Fruit fly (Drosophila melanogaster): ENCODE data around the gene hdm.

Gene hdm

dm6 chrX:7908239-7909068, 11.5 kb downstream of the hdm start, which contains the start of the genes dpr14 and spidey (continued):
- TF ChIP-seq so (GFP tag; IDR thresholded peaks at IDR 0.05) (peak; percentile 89), CG4404 (GFP tag; IDR thresholded peaks at IDR 0.05) (peak; percentile 69), pzg (GFP tag; optimal IDR thresholded peaks at IDR 0.05) (peak; percentile 29), chif (GFP tag; optimal IDR thresholded peaks at IDR 0.05) (peak; percentile 80 to 87), stwl (tag; optimal IDR thresholded peaks at IDR 0.05) (no peak), vfl (GFP tag; optimal IDR thresholded peaks at IDR 0.05) (peak; percentile 80), CG42726 (GFP tag; IDR thresholded peaks at IDR 0.05; ENCODE audit: partially characterized antibody) (no peak), CG15073 (GFP tag; optimal IDR thresholded peaks at IDR 0.05) (peak; percentile 59), Atf3 (GFP tag; optimal IDR thresholded peaks at IDR 0.05) (peak; percentile 89), shn (GFP tag; optimal IDR thresholded peaks at IDR 0.05) (peak; percentile 85), Sin3A (optimal IDR thresholded peaks at IDR 0.05) (no peak)

- TF ChIP-seq Hr51 (GFP tag; optimal IDR thresholded peaks at IDR 0.05) (no peak), btn (GFP tag; optimal IDR thresholded peaks at IDR 0.05) (no peak), inv (GFP tag; IDR thresholded peaks at IDR 0.05; ENCODE audit: partially characterized antibody) (peak; percentile 77), CG17568 (GFP tag; optimal IDR thresholded peaks at IDR 0.05) (no peak), gce (GFP tag; IDR thresholded peaks at IDR 0.05) (no peak), wor (GFP tag; IDR thresholded peaks at IDR 0.05) (no peak), bab2 (GFP tag; optimal IDR thresholded peaks at IDR 0.05) (peak; percentile 36), az2 (GFP tag; optimal IDR thresholded peaks at IDR 0.05) (peak; percentile 29), tna (GFP tag; IDR thresholded peaks at IDR 0.05; ENCODE audit: partially characterized antibody) (peak; percentile 68; the same call in 1 of the 2 replicates), Bdp1 (GFP tag; optimal IDR thresholded peaks at IDR 0.05) (no peak), mirr (GFP tag; optimal IDR thresholded peaks at IDR 0.05) (peak; percentile 31), bcd (GFP tag; optimal IDR thresholded peaks at IDR 0.05) (peak; percentile 47), klu (GFP tag; IDR thresholded peaks at IDR 0.05) (no peak), Mes4 (GFP tag; optimal IDR thresholded peaks at IDR 0.05) (peak; percentile 64), CG5953 (GFP tag; IDR thresholded peaks at IDR 0.05) (0 out of 2 replicates have a peak, but pooled peaks have one; percentile 8), Aef1 (GFP tag; IDR thresholded peaks at IDR 0.05) (0 out of 3 replicates have a peak, but pooled peaks have one; percentile 15), CG13123 (GFP tag; optimal IDR thresholded peaks at IDR 0.05) (no peak), Hr3 (GFP tag; optimal IDR thresholded peaks at IDR 0.05) (peak; percentile 36), eve (GFP tag; optimal IDR thresholded peaks at IDR 0.05) (no peak), Sry-δ (GFP tag; optimal IDR thresholded peaks at IDR 0.05) (peak; percentile 78), Gug (GFP tag; IDR thresholded peaks at IDR 0.05) (peak; percentile 69), CoRest (tag; optimal IDR thresholded peaks at IDR 0.05) (peak; percentile 57), CG2889 (GFP tag; IDR thresholded peaks at IDR 0.05) (0 out of 3 replicates have a peak, but pooled peaks have one; percentile 38), ssp (GFP tag; IDR thresholded peaks at IDR 0.05) (0 out of 2 replicates have a peak, but pooled peaks have one; percentile 19), CG17385 (GFP tag; optimal IDR thresholded peaks at IDR 0.05) (peak; percentile 63), CG12071 (GFP tag; optimal IDR thresholded peaks at IDR 0.05) (peak; percentile 55), Camta (GFP tag; optimal IDR thresholded peaks at IDR 0.05) (no peak), CG4617 (GFP tag; optimal IDR thresholded peaks at IDR 0.05; ENCODE audit: borderline replicate concordance) (peak; percentile 19), Doc2 (GFP tag; IDR thresholded peaks at IDR 0.05) (no peak), ci (GFP tag; IDR thresholded peaks at IDR 0.05) (peak; percentile 89), Sox102F (GFP tag; optimal IDR thresholded peaks at IDR 0.05) (no peak), Dref (GFP tag; IDR thresholded peaks at IDR 0.05) (peak; percentile 76), yki (optimal IDR thresholded peaks at IDR 0.05) (no peak), stc (GFP tag; IDR thresholded peaks at IDR 0.05) (no peak), disco-r (GFP tag; optimal IDR thresholded peaks at IDR 0.05) (peak; percentile 7), CG1792 (GFP tag; optimal IDR thresholded peaks at IDR 0.05) (no peak)
Observed at dm6 chrX:7901153-7902038, 18.5 kb downstream of the hdm start, which contains the start of the genes RpS6 and bys. RpS6 (minus strand) TSS chrX:7901331. bys (plus strand) TSS chrX:7901880.
